Fruit fly (Drosophila melanogaster): ENCODE measurements around the gene RpL9.

RpL9 gene

DNA sequence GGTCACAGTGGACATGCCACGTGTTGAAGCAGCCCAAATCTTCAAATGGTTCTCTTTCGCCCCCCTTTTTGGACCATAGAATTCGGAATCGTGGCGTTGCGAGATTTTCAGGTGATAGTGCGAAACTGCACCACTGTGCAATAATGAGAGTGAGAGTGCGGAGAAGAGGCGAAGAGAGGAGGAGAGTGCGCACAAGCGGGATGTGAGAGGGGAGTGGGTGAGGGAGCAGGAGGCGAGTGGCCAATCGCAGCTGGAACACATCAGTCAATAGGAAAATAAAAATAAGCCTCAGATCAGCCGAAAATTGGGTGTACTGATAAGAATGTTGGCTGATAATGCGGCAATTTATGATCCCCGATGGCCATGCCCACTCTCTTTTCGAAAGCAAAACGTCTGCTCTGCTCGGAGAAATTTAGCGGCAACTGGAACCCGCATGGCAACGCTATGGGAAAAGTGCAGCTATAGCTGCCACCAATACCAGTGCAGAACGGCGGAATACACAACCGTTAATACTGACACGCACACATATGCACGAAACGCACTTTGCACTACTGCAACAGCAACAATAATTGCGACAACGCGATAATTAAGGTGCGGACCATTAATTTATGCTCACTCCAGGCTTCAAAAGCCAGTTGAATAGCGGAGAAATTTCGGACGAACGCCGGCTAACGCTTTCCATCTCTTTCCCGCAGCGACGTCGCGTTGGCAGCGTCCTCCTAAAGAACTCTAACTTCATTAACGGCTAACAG is 36.6 kb downstream of the RpL9 start (continued):
- TF ChIP-seq CG15601 (tag; optimal IDR thresholded peaks at IDR 0.05), result no peak
- peak; percentile 29 for TF ChIP-seq CG12659 (GFP tag; optimal IDR thresholded peaks at IDR 0.05)
- TF ChIP-seq bowl (GFP tag; IDR thresholded peaks at IDR 0.05), result peak; percentile 30; the same call in 1 of the 2 replicates
- no peak for TF ChIP-seq B-H2 (GFP tag; optimal IDR thresholded peaks at IDR 0.05)
- no peak for TF ChIP-seq CG2889 (GFP tag; IDR thresholded peaks at IDR 0.05)
- 0 out of 2 replicates have a peak, but pooled peaks have one; percentile 11 for TF ChIP-seq CG5953 (GFP tag; IDR thresholded peaks at IDR 0.05)
- no peak for TF ChIP-seq CG10147 (GFP tag; optimal IDR thresholded peaks at IDR 0.05)
- TF ChIP-seq Hey (tag; optimal IDR thresholded peaks at IDR 0.05), result no peak
- TF ChIP-seq CG6854 (GFP tag; optimal IDR thresholded peaks at IDR 0.05), result no peak
- no peak for TF ChIP-seq dati (GFP tag; IDR thresholded peaks at IDR 0.05)
- TF ChIP-seq CG15073 (GFP tag; optimal IDR thresholded peaks at IDR 0.05), result no peak
- TF ChIP-seq bab2 (GFP tag; optimal IDR thresholded peaks at IDR 0.05), result no peak
- TF ChIP-seq Pdp1 (GFP tag; optimal IDR thresholded peaks at IDR 0.05), result no peak
- no peak for TF ChIP-seq CG4360 (GFP tag; IDR thresholded peaks at IDR 0.05)
- no peak for TF ChIP-seq CG33557 (GFP tag; optimal IDR thresholded peaks at IDR 0.05)
- TF ChIP-seq ind (GFP tag; optimal IDR thresholded peaks at IDR 0.05), result no peak
- TF ChIP-seq corto (GFP tag; optimal IDR thresholded peaks at IDR 0.05), result no peak
- no peak for TF ChIP-seq Fer2 (tag; optimal IDR thresholded peaks at IDR 0.05)
- TF ChIP-seq wek (GFP tag; optimal IDR thresholded peaks at IDR 0.05), result no peak
- no peak for TF ChIP-seq jing (GFP tag; optimal IDR thresholded peaks at IDR 0.05)
- 0 out of 3 replicates have a peak, but pooled peaks have one; percentile 26 for TF ChIP-seq ken (GFP tag; IDR thresholded peaks at IDR 0.05)
- TF ChIP-seq unpg (GFP tag; optimal IDR thresholded peaks at IDR 0.05), result no peak
- TF ChIP-seq kah (GFP tag; optimal IDR thresholded peaks at IDR 0.05), result peak; percentile 46
- TF ChIP-seq CG7271 (tag; optimal IDR thresholded peaks at IDR 0.05), result no peak
- TF ChIP-seq Bteb2 (GFP tag; optimal IDR thresholded peaks at IDR 0.05), result no peak
- TF ChIP-seq Sox102F (GFP tag; optimal IDR thresholded peaks at IDR 0.05), result no peak
- TF ChIP-seq CTCF (GFP tag; optimal IDR thresholded peaks at IDR 0.05), result no peak
- TF ChIP-seq Dek (tag; optimal IDR thresholded peaks at IDR 0.05), result no peak
- TF ChIP-seq CG10209 (GFP tag; optimal IDR thresholded peaks at IDR 0.05), result no peak
- TF ChIP-seq CG10565 (GFP tag; optimal IDR thresholded peaks at IDR 0.05), result no peak
- peak; percentile 15 for TF ChIP-seq sug (tag; optimal IDR thresholded peaks at IDR 0.05)
- no peak for TF ChIP-seq Gsc (GFP tag; IDR thresholded peaks at IDR 0.05)
- no peak; the same call in 2 of the 3 replicates for TF ChIP-seq Optix (GFP tag; IDR thresholded peaks at IDR 0.05)
- TF ChIP-seq CG3847 (GFP tag; IDR thresholded peaks at IDR 0.05), result no peak
- peak; percentile 69 to 84 for TF ChIP-seq Trl (optimal IDR thresholded peaks at IDR 0.05)
- peak; percentile 64 for TF ChIP-seq Trl (GFP tag; optimal IDR thresholded peaks at IDR 0.05)
- no peak for TF ChIP-seq gcm2 (GFP tag; optimal IDR thresholded peaks at IDR 0.05)
- TF ChIP-seq CG1529 (GFP tag; optimal IDR thresholded peaks at IDR 0.05), result no peak
- no peak for TF ChIP-seq Chrac-16 (GFP tag; optimal IDR thresholded peaks at IDR 0.05)
- TF ChIP-seq lab (GFP tag; optimal IDR thresholded peaks at IDR 0.05), result no peak
- no peak for TF ChIP-seq pum (GFP tag; optimal IDR thresholded peaks at IDR 0.05)
- TF ChIP-seq CG13775 (GFP tag; optimal IDR thresholded peaks at IDR 0.05), result no peak
- TF ChIP-seq CG12071 (GFP tag; optimal IDR thresholded peaks at IDR 0.05), result no peak
- TF ChIP-seq CG3065 (GFP tag; optimal IDR thresholded peaks at IDR 0.05), result peak; percentile 19
- no peak for TF ChIP-seq Fer3 (tag; optimal IDR thresholded peaks at IDR 0.05)
- no peak for TF ChIP-seq ato (GFP tag; IDR thresholded peaks at IDR 0.05; ENCODE audit: partially characterized antibody)
- no peak for TF ChIP-seq CG9932 (GFP tag; IDR thresholded peaks at IDR 0.05)
- peak; percentile 37; the same call in 1 of the 2 replicates for TF ChIP-seq rib (GFP tag; IDR thresholded peaks at IDR 0.05)

Data from whole organism, embryonic.